Worm (Caenorhabditis elegans) whole organism, midembryonic: ENCODE results near the gene lgc-34.

Source experiments
- T22C8.4 ChIP-seq: fragments of 200-800 bp; sonication (Bioruptor generic); IDR thresholded peaks from 2 replicates; pipeline ENCODE4 v1.3.6; 2022; ENCODE audit warnings: missing genetic modification characterization, missing compliant biosample characterization
- flt-1 ChIP-seq: fragments of 200-800 bp; sonication (Bioruptor generic); IDR thresholded peaks from 2 replicates; pipeline ENCODE4 v1.3.6; 2022; ENCODE audit warnings: missing genetic modification characterization, missing compliant biosample characterization
- med-1 ChIP-seq: sonication (generic microtip); optimal IDR thresholded peaks from 2 replicates; lab custom pipeline; 2017; ENCODE audit warnings: missing genetic modification characterization, mild to moderate bottlenecking, missing compliant biosample characterization, antibody characterized with exemption, missing genetic modification reagents; ENCODE audit not compliant: insufficient read depth
- ztf-29 ChIP-seq: fragments of 200-800 bp; sonication (Bioruptor generic); IDR thresholded peaks from 2 replicates; pipeline ENCODE4 v1.3.6; 2022; ENCODE audit warnings: missing genetic modification reagents, missing genetic modification characterization, missing compliant biosample characterization

- TF ChIP-seq ztf-29 (GFP tag; lab: Robert Waterston, UW) (no peak), med-1 (GFP tag; lab: Kevin White, UChicago) (no peak), T22C8.4 (GFP tag; lab: Robert Waterston, UW) (no peak), flt-1 (no peak)
Observed at ce11 chrII:521720-522119, 4.7 kb upstream of the lgc-34 start.
